Fruit fly (Drosophila melanogaster): ENCODE measurements around the gene CycY.

Gene CycY

DNA sequence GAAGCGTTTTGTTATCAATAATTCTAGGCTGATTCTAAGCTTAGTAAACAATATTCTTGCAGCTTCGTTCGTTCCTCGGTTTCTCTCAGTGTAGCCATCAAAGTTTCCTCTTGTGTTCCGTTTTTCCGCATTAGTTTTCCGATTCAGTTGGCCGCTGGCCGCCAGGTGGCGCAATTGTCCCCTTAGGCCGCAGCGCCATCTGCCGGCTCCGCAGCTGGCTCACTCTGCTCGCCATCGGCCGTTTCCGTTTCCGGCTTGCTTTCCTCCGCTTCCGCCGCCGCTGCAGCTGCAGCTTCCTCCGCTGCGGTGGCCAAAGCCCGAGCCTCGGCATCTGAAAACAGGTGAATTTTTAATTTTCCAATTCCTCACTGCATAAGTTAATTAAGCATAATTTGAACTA is 2.8 kb upstream of the CycY start:
- TF ChIP-seq ind (GFP tag; optimal IDR thresholded peaks at IDR 0.05) (peak; percentile 90), repo (GFP tag; optimal IDR thresholded peaks at IDR 0.05) (peak; percentile 96), Dref (GFP tag; IDR thresholded peaks at IDR 0.05) (peak; percentile 27; the same call in 1 of the 2 replicates), E2f2 (GFP tag; IDR thresholded peaks at IDR 0.05) (peak; percentile 62), CG5180 (GFP tag; optimal IDR thresholded peaks at IDR 0.05) (peak; percentile 88), ems (GFP tag; optimal IDR thresholded peaks at IDR 0.05) (peak; percentile 91), bigmax (GFP tag; optimal IDR thresholded peaks at IDR 0.05) (peak; percentile 83), CG2889 (GFP tag; IDR thresholded peaks at IDR 0.05) (peak; percentile 74), slbo (GFP tag; IDR thresholded peaks at IDR 0.05) (peak; percentile 82), bbx (GFP tag; IDR thresholded peaks at IDR 0.05; ENCODE audit: partially characterized antibody) (no peak), CG4360 (GFP tag; IDR thresholded peaks at IDR 0.05) (peak; percentile 75), unpg (GFP tag; optimal IDR thresholded peaks at IDR 0.05) (peak; percentile 94), CG11093 (GFP tag; IDR thresholded peaks at IDR 0.05) (peak; percentile 70; the same call in 2 of the 3 replicates), danr (GFP tag; IDR thresholded peaks at IDR 0.05) (peak; percentile 79), CG8290 (GFP tag; optimal IDR thresholded peaks at IDR 0.05) (peak; percentile 92), CG8290 (tag; optimal IDR thresholded peaks at IDR 0.05) (peak; percentile 91 to 98), CG12071 (GFP tag; optimal IDR thresholded peaks at IDR 0.05) (peak; percentile 97), CG4282 (GFP tag; optimal IDR thresholded peaks at IDR 0.05) (peak; percentile 82), sug (tag; optimal IDR thresholded peaks at IDR 0.05) (peak; percentile 80), eyg (GFP tag; optimal IDR thresholded peaks at IDR 0.05) (peak; percentile 95), CG30020 (tag; optimal IDR thresholded peaks at IDR 0.05) (peak; percentile 48), CG7963 (GFP tag; IDR thresholded peaks at IDR 0.05; ENCODE audit: partially characterized antibody) (peak; percentile 44; the same call in 1 of the 3 replicates), Ptx1 (GFP tag; IDR thresholded peaks at IDR 0.05) (peak; percentile 77), CG2116 (GFP tag; optimal IDR thresholded peaks at IDR 0.05) (peak; percentile 90), CrebB (tag; optimal IDR thresholded peaks at IDR 0.05) (peak; percentile 89), CG7928 (GFP tag; optimal IDR thresholded peaks at IDR 0.05) (peak; percentile 68), D19A (tag; optimal IDR thresholded peaks at IDR 0.05) (peak; percentile 77), Gsc (GFP tag; IDR thresholded peaks at IDR 0.05) (no peak), dmrt99B (tag; optimal IDR thresholded peaks at IDR 0.05) (peak; percentile 87), CG18262 (tag; optimal IDR thresholded peaks at IDR 0.05) (peak; percentile 89), kay (GFP tag; optimal IDR thresholded peaks at IDR 0.05) (peak; percentile 40), CG18011 (GFP tag; optimal IDR thresholded peaks at IDR 0.05) (peak; percentile 80), chm (GFP tag; IDR thresholded peaks at IDR 0.05) (peak; percentile 98), wor (GFP tag; IDR thresholded peaks at IDR 0.05) (peak; percentile 72), Mes4 (GFP tag; optimal IDR thresholded peaks at IDR 0.05) (peak; percentile 98), CG12942 (GFP tag; optimal IDR thresholded peaks at IDR 0.05) (peak; percentile 85), tna (GFP tag; IDR thresholded peaks at IDR 0.05; ENCODE audit: partially characterized antibody) (no peak), CG1792 (GFP tag; optimal IDR thresholded peaks at IDR 0.05) (peak; percentile 91), Hmx (GFP tag; optimal IDR thresholded peaks at IDR 0.05) (no peak), ken (GFP tag; IDR thresholded peaks at IDR 0.05) (peak; percentile 93), ci (GFP tag; IDR thresholded peaks at IDR 0.05) (peak; percentile 99), CG12155 (GFP tag; optimal IDR thresholded peaks at IDR 0.05) (peak; percentile 78), CG31224 (GFP tag; IDR thresholded peaks at IDR 0.05) (peak; percentile 68), CG17359 (tag; optimal IDR thresholded peaks at IDR 0.05) (peak; percentile 94), corto (GFP tag; optimal IDR thresholded peaks at IDR 0.05) (no peak), CG3726 (GFP tag; IDR thresholded peaks at IDR 0.05) (peak; percentile 90; the same call in 2 of the 3 replicates), ERR (GFP tag; optimal IDR thresholded peaks at IDR 0.05) (peak; percentile 77), pita (GFP tag; optimal IDR thresholded peaks at IDR 0.05) (no peak), HLH54F (GFP tag; optimal IDR thresholded peaks at IDR 0.05) (peak; percentile 76), Aef1 (GFP tag; IDR thresholded peaks at IDR 0.05) (peak; percentile 78), Doc2 (GFP tag; IDR thresholded peaks at IDR 0.05) (no peak), fd102C (GFP tag; optimal IDR thresholded peaks at IDR 0.05) (peak; percentile 98)

Data from whole organism, embryonic.